Worm (Caenorhabditis elegans): ENCODE data around the gene adr-2.

ce11 chrIII:7232782-7233181 lies at the start of gene adr-2:
- TF ChIP-seq hnd-1 (tag; optimal IDR thresholded peaks at IDR 0.05) (no peak), ama-1 (optimal IDR thresholded peaks at IDR 0.05) (no peak)

Data from whole organism, early embryonic.